Fruit fly (Drosophila melanogaster): ENCODE data around the gene GILT1.
A peak's percentile ranks its signal among the peaks of the same experiment; 100 is the strongest.

GILT1 gene

DNA sequence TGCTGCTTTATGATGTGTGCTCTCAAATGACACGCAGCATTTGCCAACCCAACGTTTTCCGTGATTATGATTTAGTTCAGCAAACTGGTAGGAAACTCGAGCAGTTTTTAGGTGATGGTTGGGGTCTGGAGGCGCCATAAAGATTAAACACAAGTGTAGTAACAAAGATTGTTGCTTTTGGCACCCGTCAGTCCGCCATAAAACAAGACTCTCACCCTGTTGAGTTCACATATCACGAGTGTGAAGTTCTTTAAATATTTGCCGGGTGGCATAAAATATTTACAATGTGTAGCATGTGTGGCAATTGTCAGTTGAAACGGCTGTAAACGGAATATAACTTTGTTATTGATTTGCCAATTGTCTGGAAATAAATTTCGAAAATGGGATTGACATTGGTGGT lies 40.0 kb upstream of the GILT1 start (continued):
- TF ChIP-seq tap (tag; optimal IDR thresholded peaks at IDR 0.05) = peak; percentile 3
- peak; percentile 23 for TF ChIP-seq grau (tag; optimal IDR thresholded peaks at IDR 0.05)
- no peak for TF ChIP-seq Sry-δ (GFP tag; optimal IDR thresholded peaks at IDR 0.05)
- 0 out of 3 replicates have a peak, but pooled peaks have one; percentile 32 for TF ChIP-seq CG6175 (GFP tag; IDR thresholded peaks at IDR 0.05)
- TF ChIP-seq CG13296 (GFP tag; optimal IDR thresholded peaks at IDR 0.05) = peak; percentile 36
- peak; percentile 20 for TF ChIP-seq CG12219 (GFP tag; optimal IDR thresholded peaks at IDR 0.05)
- TF ChIP-seq B-H2 (GFP tag; optimal IDR thresholded peaks at IDR 0.05) = peak; percentile 17
- peak; percentile 41 for TF ChIP-seq Meics (GFP tag; optimal IDR thresholded peaks at IDR 0.05)
- no peak for TF ChIP-seq CG11398 (GFP tag; optimal IDR thresholded peaks at IDR 0.05)
- peak; percentile 19 for TF ChIP-seq CG13424 (tag; optimal IDR thresholded peaks at IDR 0.05)
- TF ChIP-seq caup (GFP tag; optimal IDR thresholded peaks at IDR 0.05; ENCODE audit: severe bottlenecking) = peak; percentile 11
- peak; percentile 35 for TF ChIP-seq twi (tag; optimal IDR thresholded peaks at IDR 0.05)
- TF ChIP-seq CG30431 (GFP tag; optimal IDR thresholded peaks at IDR 0.05) = no peak
- no peak for TF ChIP-seq stwl (tag; optimal IDR thresholded peaks at IDR 0.05)
- no peak for TF ChIP-seq mam (GFP tag; optimal IDR thresholded peaks at IDR 0.05)
- TF ChIP-seq MTF-1 (GFP tag; optimal IDR thresholded peaks at IDR 0.05; ENCODE audit: borderline replicate concordance) = peak; percentile 42
- no peak for TF ChIP-seq fd102C (GFP tag; optimal IDR thresholded peaks at IDR 0.05)
- no peak for TF ChIP-seq ap (GFP tag; IDR thresholded peaks at IDR 0.05)
- peak; percentile 48 for TF ChIP-seq unpg (GFP tag; optimal IDR thresholded peaks at IDR 0.05)
- TF ChIP-seq CG17568 (GFP tag; optimal IDR thresholded peaks at IDR 0.05) = peak; percentile 43
- peak; percentile 27 for TF ChIP-seq Asciz (GFP tag; optimal IDR thresholded peaks at IDR 0.05)
- no peak for TF ChIP-seq ken (GFP tag; IDR thresholded peaks at IDR 0.05)
- 0 out of 2 replicates have a peak, but pooled peaks have one; percentile 33 for TF ChIP-seq chm (GFP tag; IDR thresholded peaks at IDR 0.05)
- no peak for TF ChIP-seq CG7372 (GFP tag; IDR thresholded peaks at IDR 0.05)
- no peak for TF ChIP-seq Dek (tag; optimal IDR thresholded peaks at IDR 0.05)
- TF ChIP-seq CG12769 (tag; optimal IDR thresholded peaks at IDR 0.05) = peak; percentile 19
- peak; percentile 21 for TF ChIP-seq CG12659 (GFP tag; optimal IDR thresholded peaks at IDR 0.05)
- TF ChIP-seq CG15269 (tag; optimal IDR thresholded peaks at IDR 0.05) = peak; percentile 33
- TF ChIP-seq CG31441 (GFP tag; IDR thresholded peaks at IDR 0.05) = peak; percentile 32; the same call in 1 of the 2 replicates
- TF ChIP-seq gem (tag; optimal IDR thresholded peaks at IDR 0.05) = peak; percentile 35
- no peak for TF ChIP-seq zfh2 (GFP tag; optimal IDR thresholded peaks at IDR 0.05)
- peak; percentile 36; the same call in 1 of the 2 replicates for TF ChIP-seq sob (GFP tag; IDR thresholded peaks at IDR 0.05)
- peak; percentile 26 for TF ChIP-seq CoRest (tag; optimal IDR thresholded peaks at IDR 0.05)
- TF ChIP-seq Fer1 (GFP tag; optimal IDR thresholded peaks at IDR 0.05) = peak; percentile 2
- no peak for TF ChIP-seq CG13894 (tag; optimal IDR thresholded peaks at IDR 0.05)
- TF ChIP-seq CG8281 (tag; optimal IDR thresholded peaks at IDR 0.05) = peak; percentile 5
- no peak for TF ChIP-seq Deaf1 (tag; optimal IDR thresholded peaks at IDR 0.05)
- no peak for TF ChIP-seq corto (GFP tag; optimal IDR thresholded peaks at IDR 0.05)
- TF ChIP-seq CG8359 (GFP tag; optimal IDR thresholded peaks at IDR 0.05; ENCODE audit: borderline replicate concordance) = no peak
- peak; percentile 34 for TF ChIP-seq Sox100B (GFP tag; optimal IDR thresholded peaks at IDR 0.05)
- TF ChIP-seq Sry-β (GFP tag; optimal IDR thresholded peaks at IDR 0.05) = no peak
- peak; percentile 14 for TF ChIP-seq CG6813 (GFP tag; optimal IDR thresholded peaks at IDR 0.05)
- TF ChIP-seq Aef1 (GFP tag; IDR thresholded peaks at IDR 0.05) = no peak
- no peak for TF ChIP-seq Ets65A (GFP tag)
- peak; percentile 28 for TF ChIP-seq fd3F (GFP tag; optimal IDR thresholded peaks at IDR 0.05)
- peak; percentile 73 for TF ChIP-seq CG2678 (tag; optimal IDR thresholded peaks at IDR 0.05)
- peak; percentile 17 for TF ChIP-seq Nf-YC (tag; optimal IDR thresholded peaks at IDR 0.05)
- TF ChIP-seq Nf-YA (GFP tag; IDR thresholded peaks at IDR 0.05) = no peak
- no peak for TF ChIP-seq CG8924 (tag; optimal IDR thresholded peaks at IDR 0.05)
- TF ChIP-seq odd (GFP tag; optimal IDR thresholded peaks at IDR 0.05) = peak; percentile 41
